Worm (Caenorhabditis elegans) whole organism, early embryonic: ENCODE data around the gene F49F1.14.
"Not testable (repeated sequence)": the region's sequence is repeated elsewhere in the genome, so short reads cannot be mapped to it uniquely, and the experiment has no call there.

Source experiments
- B0310.2 ChIP-seq: sonication (generic microtip); optimal IDR thresholded peaks from 2 replicates; lab custom pipeline; 2016; ENCODE audit warnings: mild to moderate bottlenecking, missing genetic modification characterization, missing compliant biosample characterization
- F13C5.2 ChIP-seq: sonication (generic microtip); optimal IDR thresholded peaks from 2 replicates; lab custom pipeline; 2017; ENCODE audit warnings: mild to moderate bottlenecking, missing genetic modification characterization, inconsistent platforms, missing compliant biosample characterization
- aly-1 ChIP-seq: sonication (generic microtip); optimal IDR thresholded peaks from 2 replicates; lab custom pipeline; 2016; ENCODE audit warnings: missing genetic modification characterization, missing compliant biosample characterization
- ama-1 ChIP-seq: fragments of 150-350 bp; optimal IDR thresholded peaks from 2 replicates; lab custom pipeline; 2014
- ceh-13 ChIP-seq: fragments of 200-800 bp; sonication (Bioruptor generic); optimal IDR thresholded peaks from 2 replicates; lab custom pipeline; 2018; ENCODE audit warnings: mild to moderate bottlenecking, missing genetic modification characterization, missing compliant biosample characterization
- ceh-36 ChIP-seq: sonication (generic microtip); optimal IDR thresholded peaks from 2 replicates; lab custom pipeline; 2016; ENCODE audit warnings: missing genetic modification characterization, inconsistent platforms, missing compliant biosample characterization
- ets-7 ChIP-seq: sonication (generic microtip); optimal IDR thresholded peaks from 2 replicates; lab custom pipeline; 2016; ENCODE audit warnings: missing genotype, missing genetic modification characterization, missing compliant biosample characterization
- flt-1 ChIP-seq: fragments of 200-800 bp; sonication (Bioruptor generic); IDR thresholded peaks from 2 replicates; pipeline ENCODE4 v1.3.6; 2022; ENCODE audit warnings: missing genetic modification characterization, missing compliant biosample characterization
- hmbx-1 ChIP-seq: sonication (generic microtip); optimal IDR thresholded peaks from 2 replicates; lab custom pipeline; 2016; ENCODE audit warnings: mild to moderate bottlenecking, missing genetic modification characterization, missing compliant biosample characterization
- hmg-4 ChIP-seq: fragments of 200-800 bp; sonication (Bioruptor generic); optimal IDR thresholded peaks from 2 replicates; lab custom pipeline; 2018; ENCODE audit warnings: mild to moderate bottlenecking, missing genetic modification characterization, missing compliant biosample characterization
- hnd-1 ChIP-seq: sonication (generic microtip); optimal IDR thresholded peaks from 2 replicates; lab custom pipeline; 2016; ENCODE audit warnings: missing genetic modification characterization, missing compliant biosample characterization
- pes-1 ChIP-seq: fragments of 200-800 bp; sonication (Bioruptor generic); IDR thresholded peaks from 2 replicates; pipeline ENCODE4 v1.3.6; 2022; ENCODE audit warnings: missing genetic modification reagents, missing genetic modification characterization, missing compliant biosample characterization
- scrt-1 ChIP-seq: fragments of 200-800 bp; sonication (Bioruptor generic); IDR thresholded peaks from 2 replicates; pipeline ENCODE4 v1.3.6; 2022; ENCODE audit warnings: missing genetic modification characterization, missing compliant biosample characterization
- sea-1 ChIP-seq: fragments of 200-800 bp; sonication (Bioruptor generic); conservative IDR thresholded peaks from 2 replicates; pipeline ENCODE4 v1.3.6; 2022; ENCODE audit warnings: missing genetic modification characterization, missing compliant biosample characterization
- tbx-11 ChIP-seq: fragments of 200-800 bp; sonication (Bioruptor generic); IDR thresholded peaks from 2 replicates; pipeline ENCODE4 v1.3.6; 2022; ENCODE audit warnings: missing genetic modification characterization, missing compliant biosample characterization
- tbx-37 ChIP-seq: fragments of 200-800 bp; sonication (Bioruptor generic); conservative IDR thresholded peaks from 2 replicates; pipeline ENCODE4 v1.3.6; 2022; ENCODE audit warnings: missing genetic modification reagents, missing genetic modification characterization, missing compliant biosample characterization
- tra-4 ChIP-seq: sonication (generic microtip); optimal IDR thresholded peaks from 2 replicates; lab custom pipeline; 2017; ENCODE audit warnings: missing genetic modification characterization, missing compliant biosample characterization

The F49F1.14 gene

ce11 chrIV:4112387-4112786 is at the start of gene F49F1.14:
F49F1.14 (minus strand) TSS chrIV:4112487.
- TF ChIP-seq ceh-13 (GFP tag; lab: Kevin White, UChicago) (no peak), sea-1 (no peak), hnd-1 (tag; lab: Kevin White, UChicago) (no peak), ceh-36 (no peak), F13C5.2 (tag; lab: Kevin White, UChicago) (no peak), flt-1 (GFP tag; lab: Robert Waterston, UW) (no peak), scrt-1 (no peak), pes-1 (GFP tag; lab: Robert Waterston, UW) (no peak), ama-1 (lab: Kevin White, UChicago) (no peak)

ce11 chrIV:4154641-4155040 is 42.4 kb upstream of the F49F1.14 start, which contains the start of gene K08D10.14:
K08D10.14 (plus strand) TSS chrIV:4154941.
- TF ChIP-seq tbx-37 (GFP tag; lab: Robert Waterston, UW) (no peak), ets-7 (no peak), flt-1 (GFP tag; lab: Robert Waterston, UW) (no peak), hnd-1 (tag; lab: Kevin White, UChicago) (no peak), pes-1 (GFP tag; lab: Robert Waterston, UW) (no peak), F13C5.2 (tag; lab: Kevin White, UChicago) (no peak), scrt-1 (no peak), ceh-13 (GFP tag; lab: Kevin White, UChicago) (no peak), tra-4 (tag; lab: Kevin White, UChicago) (no peak), aly-1 (tag; lab: Kevin White, UChicago) (no peak), B0310.2 (tag; lab: Kevin White, UChicago) (no peak), sea-1 (no peak), hmg-4 (no peak), hmbx-1 (tag; lab: Kevin White, UChicago) (no peak), ceh-36 (no peak)

DNA sequence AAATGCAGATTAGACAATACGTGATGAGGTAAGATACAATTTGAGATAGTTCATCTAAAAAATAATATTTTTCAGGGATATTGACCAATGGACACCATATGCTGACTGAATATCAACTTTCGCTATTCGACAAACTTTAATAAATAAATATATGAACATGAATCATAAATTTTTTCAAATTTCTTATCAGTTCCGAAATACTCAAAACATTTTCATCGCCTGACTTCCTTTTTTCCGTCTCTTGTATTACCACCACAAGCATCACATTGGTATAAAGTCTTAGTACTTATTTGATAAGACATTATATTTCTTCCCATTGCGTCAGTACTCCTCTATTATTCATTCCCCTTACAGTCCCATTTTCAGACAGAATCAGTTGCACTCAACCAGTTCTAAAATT is 39.9 kb upstream of the F49F1.14 start, which contains the start of the genes K08D10.10 and R07C12.1:
Gene K08D10.10, plus strand, starts transcription at position 93 of the 400 bp plus-strand sequence.
Gene R07C12.1, plus strand, starts transcription at position 314 of the 400 bp plus-strand sequence.
- TF ChIP-seq tbx-37 (GFP tag; lab: Robert Waterston, UW) (no peak), hnd-1 (tag; lab: Kevin White, UChicago) (no peak), hmbx-1 (tag; lab: Kevin White, UChicago) (no peak)

ce11 chrIV:4150138-4150537 is 37.9 kb upstream of the F49F1.14 start:
- TF ChIP-seq ceh-36, result no peak
- TF ChIP-seq tbx-11, result no peak
- TF ChIP-seq hmbx-1 (tag; lab: Kevin White, UChicago), result no peak
- no peak for TF ChIP-seq tra-4 (tag; lab: Kevin White, UChicago)

ce11 chrIV:4147891-4148290 is 35.6 kb upstream of the F49F1.14 start:
- TF ChIP-seq tra-4 (tag; lab: Kevin White, UChicago) (no peak), ceh-13 (GFP tag; lab: Kevin White, UChicago) (no peak), F13C5.2 (tag; lab: Kevin White, UChicago) (no peak), sea-1 (no peak), ama-1 (lab: Kevin White, UChicago) (no peak), scrt-1 (no peak), tbx-11 (no peak), hnd-1 (tag; lab: Kevin White, UChicago) (no peak), aly-1 (tag; lab: Kevin White, UChicago) (no peak), hmbx-1 (tag; lab: Kevin White, UChicago) (no peak), ceh-36 (no peak), ets-7 (no peak), hmg-4 (no peak), B0310.2 (tag; lab: Kevin White, UChicago) (no peak), tbx-37 (GFP tag; lab: Robert Waterston, UW) (no peak), flt-1 (GFP tag; lab: Robert Waterston, UW) (no peak), pes-1 (GFP tag; lab: Robert Waterston, UW) (no peak)

ce11 chrIV:4144784-4145183 is 32.5 kb upstream of the F49F1.14 start, which contains the start of gene R07C12.3:
R07C12.3 (plus strand) TSS chrIV:4145084.
- TF ChIP-seq ceh-13 (GFP tag; lab: Kevin White, UChicago), result no peak
- TF ChIP-seq tbx-37 (GFP tag; lab: Robert Waterston, UW), result no peak
- no peak for TF ChIP-seq ets-7
- no peak for TF ChIP-seq B0310.2 (tag; lab: Kevin White, UChicago)
- TF ChIP-seq aly-1 (tag; lab: Kevin White, UChicago), result no peak
- TF ChIP-seq pes-1 (GFP tag; lab: Robert Waterston, UW), result no peak
- TF ChIP-seq ama-1 (lab: Kevin White, UChicago), result no peak
- no peak for TF ChIP-seq hmg-4
- no peak for TF ChIP-seq scrt-1
- TF ChIP-seq ceh-36, result no peak

ce11 chrIV:4142986-4143385 is 30.7 kb upstream of the F49F1.14 start, which contains the start of gene F49F1.12:
F49F1.12 (minus strand) TSS chrIV:4143086.
- not testable (repeated sequence) for TF ChIP-seq ama-1 (lab: Kevin White, UChicago); aly-1 (tag; lab: Kevin White, UChicago); hmg-4

DNA sequence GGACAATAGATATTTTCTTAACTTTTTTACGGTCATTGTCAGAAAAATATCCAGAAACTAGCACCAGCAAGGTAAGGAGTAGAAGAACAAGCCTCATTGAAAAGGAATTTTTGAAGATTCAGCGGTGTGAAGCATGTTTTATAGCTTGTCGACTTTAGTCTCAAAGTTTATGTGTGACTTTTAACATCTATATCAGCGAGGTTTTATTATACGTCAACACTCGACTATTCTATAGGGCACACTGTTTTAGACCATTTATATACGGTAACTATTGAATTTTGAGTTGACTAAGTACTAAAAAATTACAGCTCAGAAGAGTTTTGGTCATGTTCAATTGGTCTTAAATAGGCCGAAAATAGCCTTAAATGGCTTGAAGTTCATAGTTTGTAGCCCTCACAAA is 29.0 kb upstream of the F49F1.14 start, which contains the start of gene F49F1.11:
Gene F49F1.11, minus strand, starts transcription at position 101 of the 400 bp plus-strand sequence.
- TF ChIP-seq tra-4 (tag; lab: Kevin White, UChicago) (no peak), tbx-37 (GFP tag; lab: Robert Waterston, UW) (no peak), pes-1 (GFP tag; lab: Robert Waterston, UW) (no peak), ama-1 (lab: Kevin White, UChicago) (no peak)
